Worm (Caenorhabditis elegans) whole organism, L2 larva: ENCODE measurements around the gene T08D10.4.

Experiments used
- dmd-4 ChIP-seq: sonication (generic microtip); optimal IDR thresholded peaks from 2 replicates; lab custom pipeline; 2017; ENCODE audit warnings: missing biosample characterization, missing genetic modification characterization
- elt-3 ChIP-seq: sonication (generic microtip); optimal IDR thresholded peaks from 2 replicates; lab custom pipeline; 2017; ENCODE audit warnings: missing biosample characterization, missing genetic modification characterization
- mdl-1 ChIP-seq, 2 experiments: fragments of 150-350 bp in 1 of 2; sonication (generic microtip) in 1 of 2; optimal IDR thresholded peaks; 2 replicates each; lab custom pipeline; 2017; ENCODE audit warnings: missing biosample characterization in 2 of 2, missing genetic modification characterization in 2 of 2
- nhr-11 ChIP-seq: fragments of 150-350 bp; optimal IDR thresholded peaks from 2 replicates; lab custom pipeline; 2014; ENCODE audit warnings: missing biosample characterization, missing genetic modification characterization
- nhr-12 ChIP-seq: fragments of 150-350 bp; optimal IDR thresholded peaks from 2 replicates; lab custom pipeline; 2014; ENCODE audit warnings: missing biosample characterization, missing genetic modification characterization
- nhr-129 ChIP-seq: fragments of 150-350 bp; optimal IDR thresholded peaks from 2 replicates; lab custom pipeline; 2014; ENCODE audit warnings: missing biosample characterization, missing genetic modification characterization
- nhr-237 ChIP-seq: fragments of 150-350 bp; optimal IDR thresholded peaks from 2 replicates; lab custom pipeline; 2014; ENCODE audit warnings: missing biosample characterization, missing genetic modification characterization
- nhr-77 ChIP-seq: fragments of 150-350 bp; optimal IDR thresholded peaks from 2 replicates; lab custom pipeline; 2014; ENCODE audit warnings: missing biosample characterization, missing genetic modification characterization
- unc-39 ChIP-seq: fragments of 150-350 bp; optimal IDR thresholded peaks from 2 replicates; lab custom pipeline; 2014; ENCODE audit warnings: missing biosample characterization, missing genetic modification characterization
- unc-62 ChIP-seq: fragments of 150-350 bp; optimal IDR thresholded peaks from 2 replicates; lab custom pipeline; 2014; ENCODE audit warnings: missing biosample characterization, missing genetic modification reagents, missing genetic modification characterization
- ztf-11 ChIP-seq: sonication (generic microtip); optimal IDR thresholded peaks from 2 replicates; lab custom pipeline; 2017; ENCODE audit warnings: missing biosample characterization, missing genetic modification characterization

ce11 chrX:11934933-11935332, 18.2 kb downstream of the T08D10.4 start:
- TF ChIP-seq dmd-4 (tag; lab: Kevin White, UChicago) (no peak), nhr-12 (tag; lab: Kevin White, UChicago) (no peak), nhr-11 (no peak), unc-62 (GFP tag; lab: Kevin White, UChicago) (no peak), mdl-1 (tag; optimal IDR thresholded peaks at IDR 0.05; lab: Kevin White, UChicago) (peak in 1 of 2 experiments; percentile 4), nhr-77 (tag; lab: Kevin White, UChicago) (no peak), ztf-11 (tag; lab: Kevin White, UChicago) (no peak), nhr-237 (tag; lab: Kevin White, UChicago) (no peak), elt-3 (tag; lab: Kevin White, UChicago) (no peak), nhr-129 (tag; lab: Kevin White, UChicago) (peak; percentile 58), unc-39 (no peak)
